Fruit fly (Drosophila melanogaster) Kc167 (cell line): ENCODE data around the gene CG18814.

Experiments
- Sin3A ChIP-seq: fragments of >200 bp; optimal IDR thresholded peaks from 2 replicates; lab custom pipeline; 2018; ENCODE audit warnings: missing external identifiers
- h ChIP-seq: fragments of >200 bp; optimal IDR thresholded peaks from 3 replicates; lab custom pipeline; 2018; ENCODE audit warnings: missing external identifiers
- insv ChIP-seq: fragments of >200 bp; optimal IDR thresholded peaks from 3 replicates; lab custom pipeline; 2018; ENCODE audit warnings: missing external identifiers
- psq ChIP-seq: fragments of >200 bp; optimal IDR thresholded peaks from 2 replicates; lab custom pipeline; 2017; ENCODE audit warnings: missing external identifiers
- ttk ChIP-seq: sonication (Bioruptor generic); optimal IDR thresholded peaks from 2 replicates; lab custom pipeline; 2017; ENCODE audit warnings: missing external identifiers

dm6 chr3L:16357187-16357728 is 12.4 kb upstream of the CG18814 start:
- TF ChIP-seq h (lab: Kevin White, UChicago) (no peak), psq (lab: Kevin White, UChicago) (no peak), ttk (no peak), insv (lab: Kevin White, UChicago) (no peak), Sin3A (lab: Kevin White, UChicago) (no peak)
